Fruit fly (Drosophila melanogaster): ENCODE measurements around the gene Eip75B.

The Eip75B gene

DNA sequence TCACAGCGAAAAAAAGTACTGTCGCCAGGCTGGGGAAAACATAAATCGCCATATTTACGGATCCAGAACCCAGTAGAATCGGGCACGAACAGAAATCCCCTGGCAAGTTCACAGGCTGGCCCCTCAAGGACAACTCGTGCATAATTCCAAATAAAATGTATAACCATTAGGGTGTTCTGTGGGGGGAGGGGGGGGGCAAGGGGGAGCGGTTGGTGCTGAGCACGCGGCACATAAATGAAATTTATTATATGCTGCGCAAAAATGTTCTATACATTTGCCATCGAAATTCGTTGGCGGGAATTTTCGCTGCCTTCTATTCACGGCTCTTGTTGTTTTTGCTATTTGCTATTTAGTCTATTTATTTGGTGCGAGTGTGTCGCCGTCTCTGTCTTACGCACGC is 116.3 kb downstream of the Eip75B start:
- no peak for TF ChIP-seq tai (GFP tag; optimal IDR thresholded peaks at IDR 0.05)
- TF ChIP-seq rgr (GFP tag; optimal IDR thresholded peaks at IDR 0.05), result no peak
- no peak for TF ChIP-seq CrebA (GFP tag; optimal IDR thresholded peaks at IDR 0.05; ENCODE audit: borderline replicate concordance)
- TF ChIP-seq lola (GFP tag; optimal IDR thresholded peaks at IDR 0.05), result no peak
- TF ChIP-seq Rel (GFP tag; optimal IDR thresholded peaks at IDR 0.05), result no peak
- TF ChIP-seq Rel (tag; optimal IDR thresholded peaks at IDR 0.05), result peak; percentile 55
- no peak for TF ChIP-seq Hr78 (GFP tag; optimal IDR thresholded peaks at IDR 0.05)
- no peak for TF ChIP-seq Myc (optimal IDR thresholded peaks at IDR 0.05)
- TF ChIP-seq woc (GFP tag; optimal IDR thresholded peaks at IDR 0.05), result no peak

DNA sequence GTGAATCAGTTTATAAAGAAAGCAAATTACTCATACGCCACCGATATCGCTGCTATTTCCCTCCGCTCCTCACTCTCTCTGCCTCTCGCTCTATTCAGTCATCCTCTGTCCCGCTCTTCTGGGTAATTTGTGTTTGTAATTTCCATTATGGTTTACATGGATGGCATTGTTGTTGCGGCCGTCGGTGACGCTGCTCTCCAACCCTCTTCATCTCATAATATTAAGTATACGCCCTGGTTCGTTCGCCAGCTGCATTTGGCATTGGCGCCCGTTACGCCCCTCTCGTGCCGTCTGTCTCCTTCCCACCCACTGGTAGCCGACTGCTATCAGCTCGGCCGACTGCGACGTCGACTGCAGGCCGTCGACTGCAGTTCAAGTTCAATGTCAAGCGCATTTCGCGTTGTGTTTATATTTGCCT is 117.2 kb downstream of the Eip75B start:
- no peak for TF ChIP-seq dsf (GFP tag; optimal IDR thresholded peaks at IDR 0.05; ENCODE audit: borderline replicate concordance)
- TF ChIP-seq N (GFP tag; optimal IDR thresholded peaks at IDR 0.05), result no peak
- TF ChIP-seq sage (GFP tag; optimal IDR thresholded peaks at IDR 0.05), result no peak
- TF ChIP-seq br (GFP tag; optimal IDR thresholded peaks at IDR 0.05), result peak; percentile 45
- no peak for TF ChIP-seq Myc (optimal IDR thresholded peaks at IDR 0.05)
- peak; percentile 19 for TF ChIP-seq psq (GFP tag; optimal IDR thresholded peaks at IDR 0.05)
- TF ChIP-seq Rel (GFP tag; optimal IDR thresholded peaks at IDR 0.05), result no peak
- TF ChIP-seq Rel (tag; optimal IDR thresholded peaks at IDR 0.05), result peak; percentile 85
- peak; percentile 53 for TF ChIP-seq tai (GFP tag; optimal IDR thresholded peaks at IDR 0.05)
- peak in 1 of 2 experiments; percentile 6 for TF ChIP-seq dl (GFP tag; optimal IDR thresholded peaks at IDR 0.05; ENCODE audit: insufficient read depth in 1 of 2, partially characterized antibody in 2 of 2)
- TF ChIP-seq HLH106 (tag; optimal IDR thresholded peaks at IDR 0.05), result peak; percentile 19
- peak; percentile 49 for TF ChIP-seq fru (GFP tag; optimal IDR thresholded peaks at IDR 0.05)
- peak; percentile 36 for TF ChIP-seq CrebA (GFP tag; optimal IDR thresholded peaks at IDR 0.05; ENCODE audit: borderline replicate concordance)
- peak; percentile 39 for TF ChIP-seq Sp1 (GFP tag; optimal IDR thresholded peaks at IDR 0.05)
- no peak for TF ChIP-seq usp (GFP tag; optimal IDR thresholded peaks at IDR 0.05)
- TF ChIP-seq Hnf4 (GFP tag; optimal IDR thresholded peaks at IDR 0.05), result peak; percentile 70
- no peak for TF ChIP-seq pan (optimal IDR thresholded peaks at IDR 0.05)
- peak; percentile 42 for TF ChIP-seq brk (GFP tag; optimal IDR thresholded peaks at IDR 0.05)
- TF ChIP-seq rgr (GFP tag; optimal IDR thresholded peaks at IDR 0.05), result peak; percentile 4
- TF ChIP-seq CG32264 (GFP tag; optimal IDR thresholded peaks at IDR 0.05), result peak; percentile 14
- TF ChIP-seq woc (GFP tag; optimal IDR thresholded peaks at IDR 0.05), result no peak
- peak; percentile 58 for TF ChIP-seq Hr83 (GFP tag; optimal IDR thresholded peaks at IDR 0.05; ENCODE audit: poor library complexity, severe bottlenecking)
- TF ChIP-seq Jra (GFP tag; optimal IDR thresholded peaks at IDR 0.05), result peak; percentile 85
- peak; percentile 23 for TF ChIP-seq GATAd (GFP tag; optimal IDR thresholded peaks at IDR 0.05)
- peak; percentile 67 for TF ChIP-seq h (GFP tag; optimal IDR thresholded peaks at IDR 0.05)
- peak in 1 of 2 experiments; percentile 30 for TF ChIP-seq foxo (GFP tag; optimal IDR thresholded peaks at IDR 0.05)
- TF ChIP-seq Dfd (GFP tag; optimal IDR thresholded peaks at IDR 0.05), result no peak

DNA sequence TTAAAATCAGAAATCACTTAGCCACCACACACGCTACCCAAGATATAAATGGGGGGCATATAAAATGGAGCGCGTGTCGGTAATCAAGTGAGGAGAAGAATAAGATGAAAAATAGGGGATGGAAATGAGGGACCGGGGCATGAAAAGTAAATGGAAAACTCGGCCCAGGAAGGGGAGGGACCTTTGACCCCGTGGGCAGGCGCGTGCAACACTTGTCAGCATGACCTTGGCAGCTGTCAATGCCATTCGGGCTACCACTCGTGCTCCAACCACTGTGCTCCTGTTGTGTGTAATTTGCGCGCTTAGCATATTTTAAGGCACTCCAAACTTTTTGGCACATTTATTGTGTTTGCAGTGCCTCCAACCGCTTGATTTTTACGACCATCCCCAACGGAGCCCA is 118.1 kb downstream of the Eip75B start:
- no peak for TF ChIP-seq sv (GFP tag; optimal IDR thresholded peaks at IDR 0.05)
- TF ChIP-seq woc (GFP tag; optimal IDR thresholded peaks at IDR 0.05), result no peak
- TF ChIP-seq Hr78 (GFP tag; optimal IDR thresholded peaks at IDR 0.05), result no peak
- no peak for TF ChIP-seq dmrt93B (GFP tag; optimal IDR thresholded peaks at IDR 0.05)
- TF ChIP-seq Hr83 (GFP tag; optimal IDR thresholded peaks at IDR 0.05; ENCODE audit: poor library complexity, severe bottlenecking), result no peak
- no peak for TF ChIP-seq dl (GFP tag; optimal IDR thresholded peaks at IDR 0.05; ENCODE audit: insufficient read depth in 1 of 2, partially characterized antibody in 2 of 2)

DNA sequence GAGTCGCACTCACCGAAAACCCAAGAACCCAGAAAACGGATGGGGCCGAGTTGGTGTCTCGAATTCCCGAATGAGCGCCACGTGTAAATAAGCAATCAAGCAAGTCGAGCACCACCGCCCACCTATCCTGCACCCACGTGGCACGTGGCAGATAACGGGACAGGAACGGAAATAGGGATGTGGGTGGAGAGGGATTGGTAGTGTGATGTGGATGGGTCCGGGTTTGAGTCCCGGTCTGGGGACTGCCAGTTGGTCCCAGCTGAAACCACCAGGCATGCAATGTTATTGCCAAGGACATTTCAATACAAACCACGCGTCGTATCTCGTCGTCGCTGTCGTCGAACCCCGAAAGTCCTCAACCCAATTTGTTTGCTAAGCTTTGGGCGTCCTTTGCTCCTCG is 119.1 kb downstream of the Eip75B start:
- TF ChIP-seq Sp1 (GFP tag; optimal IDR thresholded peaks at IDR 0.05) (no peak), CG32264 (GFP tag; optimal IDR thresholded peaks at IDR 0.05) (no peak)

DNA sequence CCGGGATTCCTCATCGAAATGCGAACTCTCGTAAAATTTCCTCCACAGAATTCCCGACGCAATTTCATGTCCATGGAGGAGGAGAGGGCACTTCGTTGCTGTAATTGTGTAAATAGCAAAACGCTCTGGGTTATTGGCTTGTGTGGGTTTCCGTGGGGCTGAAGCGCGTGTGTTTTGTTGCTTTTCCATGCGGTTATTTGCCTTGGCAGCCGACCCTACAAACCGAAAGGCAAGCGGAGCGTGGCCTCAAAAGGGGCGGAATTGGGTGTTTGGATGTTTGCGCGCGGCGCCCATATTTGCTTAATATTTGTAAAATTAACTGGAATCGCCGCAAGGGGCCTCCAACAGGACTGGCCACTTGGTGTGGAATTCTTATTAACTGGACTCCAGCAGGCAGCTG is 119.9 kb downstream of the Eip75B start:
- TF ChIP-seq CrebA (GFP tag; optimal IDR thresholded peaks at IDR 0.05; ENCODE audit: borderline replicate concordance), result no peak
- peak; percentile 26 for TF ChIP-seq Hr83 (GFP tag; optimal IDR thresholded peaks at IDR 0.05; ENCODE audit: poor library complexity, severe bottlenecking)
- TF ChIP-seq HLH106 (tag; optimal IDR thresholded peaks at IDR 0.05), result no peak
- no peak for TF ChIP-seq Dfd (GFP tag; optimal IDR thresholded peaks at IDR 0.05)
